Worm (Caenorhabditis elegans): ENCODE measurements around the gene ubc-17.

ce11 chrX:7101477-7101876 is 51.1 kb downstream of the ubc-17 start, which contains the start of gene C36B7.3:
- TF ChIP-seq unc-39 (tag; optimal IDR thresholded peaks at IDR 0.05), result no peak
- no peak for TF ChIP-seq ztf-11 (tag; optimal IDR thresholded peaks at IDR 0.05)
- no peak for TF ChIP-seq crh-2 (tag; optimal IDR thresholded peaks at IDR 0.05)
- TF ChIP-seq blmp-1 (tag; optimal IDR thresholded peaks at IDR 0.05; ENCODE audit: insufficient read depth), result no peak
- no peak for TF ChIP-seq lsy-2 (tag; optimal IDR thresholded peaks at IDR 0.05)
- no peak for TF ChIP-seq alr-1 (tag; optimal IDR thresholded peaks at IDR 0.05)
- TF ChIP-seq egl-27 (tag; optimal IDR thresholded peaks at IDR 0.05), result no peak
- no peak for TF ChIP-seq nhr-11 (tag; optimal IDR thresholded peaks at IDR 0.05)
- TF ChIP-seq ceh-82 (tag; optimal IDR thresholded peaks at IDR 0.05), result no peak
- no peak for TF ChIP-seq ztf-4 (tag; optimal IDR thresholded peaks at IDR 0.05)
- TF ChIP-seq nhr-237 (tag; optimal IDR thresholded peaks at IDR 0.05), result no peak
- no peak for TF ChIP-seq ama-1 (optimal IDR thresholded peaks at IDR 0.05)
- TF ChIP-seq unc-62 (GFP tag; optimal IDR thresholded peaks at IDR 0.05), result no peak
- no peak for TF ChIP-seq elt-1 (tag; optimal IDR thresholded peaks at IDR 0.05)

All from whole organism, L2 larva.